Worm (Caenorhabditis elegans) whole organism, L2 larva: ENCODE measurements around the gene clec-63.

ENCODE experiments used
- ZK546.5 ChIP-seq: sonication (generic microtip); optimal IDR thresholded peaks from 2 replicates; lab custom pipeline; 2017; ENCODE audit warnings: missing biosample characterization, missing genetic modification characterization
- aly-2 ChIP-seq: fragments of 150-350 bp; optimal IDR thresholded peaks from 2 replicates; lab custom pipeline; 2014; ENCODE audit warnings: missing biosample characterization, missing genetic modification characterization
- fos-1 ChIP-seq: fragments of 150-350 bp; optimal IDR thresholded peaks from 2 replicates; lab custom pipeline; 2014; ENCODE audit warnings: missing biosample characterization, missing genetic modification characterization
- unc-39 ChIP-seq: fragments of 150-350 bp; optimal IDR thresholded peaks from 2 replicates; lab custom pipeline; 2014; ENCODE audit warnings: missing biosample characterization, missing genetic modification characterization
- unc-55 ChIP-seq: fragments of 150-350 bp; sonication (generic microtip); optimal IDR thresholded peaks from 3 replicates; lab custom pipeline; 2014; ENCODE audit warnings: missing biosample characterization, missing genetic modification reagents, missing genetic modification characterization
- ztf-11 ChIP-seq: sonication (generic microtip); optimal IDR thresholded peaks from 2 replicates; lab custom pipeline; 2017; ENCODE audit warnings: missing biosample characterization, missing genetic modification characterization

- TF ChIP-seq ztf-11 (tag; lab: Kevin White, UChicago): no peak
- TF ChIP-seq fos-1: no peak
- TF ChIP-seq unc-39 (tag; lab: Kevin White, UChicago): no peak
- no peak for TF ChIP-seq unc-55 (GFP tag; lab: Kevin White, UChicago)
- TF ChIP-seq aly-2 (tag; lab: Kevin White, UChicago): no peak
- TF ChIP-seq ZK546.5 (tag; lab: Kevin White, UChicago): no peak
These were observed 32.8 kb downstream of the clec-63 start, which contains the start of gene F58G1.3 for ce11 chrII:12928241-12928640.
